Fruit fly (Drosophila melanogaster) whole organism, embryonic: ENCODE results near the gene Cad96Cb.

ENCODE experiments used
- ATbp ChIP-seq: fragments of 200-800 bp; sonication (Bioruptor generic); optimal IDR thresholded peaks from 2 replicates; lab custom pipeline; 2017; ENCODE audit warnings: missing biosample characterization, mild to moderate bottlenecking, missing genetic modification characterization, missing genetic modification reagents
- Atf3 ChIP-seq: fragments of 200-800 bp; sonication (Bioruptor generic); optimal IDR thresholded peaks from 3 replicates; lab custom pipeline; 2016; ENCODE audit warnings: missing biosample characterization, missing genetic modification characterization
- Bgb ChIP-seq: fragments of 200-800 bp; sonication (Bioruptor generic); IDR thresholded peaks from 2 replicates; pipeline ENCODE4 v1.3.6; 2022; ENCODE audit warnings: missing biosample characterization, missing genetic modification characterization; ENCODE audit not compliant: partially characterized antibody
- CG10209 ChIP-seq: fragments of 200-800 bp; sonication (Bioruptor generic); optimal IDR thresholded peaks from 3 replicates; lab custom pipeline; 2017; ENCODE audit warnings: missing biosample characterization, mild to moderate bottlenecking, missing genetic modification characterization, missing genetic modification reagents
- CG10431 ChIP-seq: fragments of 200-800 bp; sonication (Bioruptor generic); optimal IDR thresholded peaks from 3 replicates; lab custom pipeline; 2018; ENCODE audit warnings: missing biosample characterization, mild to moderate bottlenecking, missing genetic modification characterization
- CG11247 ChIP-seq: fragments of 200-800 bp; sonication (Bioruptor generic); IDR thresholded peaks from 2 replicates; pipeline ENCODE4 v1.3.6; 2022; ENCODE audit warnings: missing biosample characterization, missing genetic modification characterization
- CG11398 ChIP-seq: fragments of 200-800 bp; sonication (Bioruptor generic); optimal IDR thresholded peaks from 2 replicates; lab custom pipeline; 2016; ENCODE audit warnings: missing biosample characterization, missing genetic modification characterization
- CG11696 ChIP-seq: fragments of 200-800 bp; sonication (Bioruptor generic); IDR thresholded peaks from 2 replicates; pipeline ENCODE4 v1.3.6; 2022; ENCODE audit warnings: missing biosample characterization, missing genetic modification characterization
- CG12769 ChIP-seq: fragments of 200-800 bp; sonication (Bioruptor generic); optimal IDR thresholded peaks from 2 replicates; lab custom pipeline; 2019; ENCODE audit warnings: missing biosample characterization, mild to moderate bottlenecking, missing genetic modification characterization, moderate library complexity
- CG13296 ChIP-seq: fragments of 200-800 bp; sonication (Bioruptor generic); optimal IDR thresholded peaks from 3 replicates; lab custom pipeline; 2018; ENCODE audit warnings: missing biosample characterization, mild to moderate bottlenecking, missing genetic modification characterization
- CG15269 ChIP-seq: fragments of 200-800 bp; sonication (Bioruptor generic); optimal IDR thresholded peaks from 2 replicates; lab custom pipeline; 2018; ENCODE audit warnings: missing biosample characterization, mild to moderate bottlenecking, missing genetic modification characterization, moderate library complexity
- CG15601 ChIP-seq: fragments of 200-800 bp; sonication (Bioruptor generic); optimal IDR thresholded peaks from 3 replicates; lab custom pipeline; 2019; ENCODE audit warnings: missing biosample characterization, mild to moderate bottlenecking, missing genetic modification characterization, moderate library complexity
- CG1602 ChIP-seq: fragments of 200-800 bp; sonication (Bioruptor generic); optimal IDR thresholded peaks from 3 replicates; lab custom pipeline; 2016; ENCODE audit warnings: missing biosample characterization, missing genetic modification characterization
- CG16813 ChIP-seq: fragments of 200-800 bp; sonication (Bioruptor generic); IDR thresholded peaks from 3 replicates; pipeline ENCODE4 v1.3.6; 2022; ENCODE audit warnings: missing biosample characterization, missing genetic modification characterization; ENCODE audit not compliant: partially characterized antibody
- CG17568 ChIP-seq: fragments of 200-800 bp; sonication (Bioruptor generic); optimal IDR thresholded peaks from 2 replicates; lab custom pipeline; 2018; ENCODE audit warnings: missing biosample characterization, mild to moderate bottlenecking, missing genetic modification characterization, moderate library complexity
- CG18011 ChIP-seq: fragments of 200-800 bp; sonication (Bioruptor generic); optimal IDR thresholded peaks from 2 replicates; lab custom pipeline; 2017; ENCODE audit warnings: missing biosample characterization, missing genetic modification characterization, mild to moderate bottlenecking, moderate library complexity, missing genotype
- CG2875 ChIP-seq: fragments of 200-800 bp; sonication (Bioruptor generic); optimal IDR thresholded peaks from 2 replicates; lab custom pipeline; 2017; ENCODE audit warnings: missing biosample characterization, mild to moderate bottlenecking, missing genetic modification characterization, missing genetic modification reagents
- CG32532 ChIP-seq: fragments of 200-800 bp; sonication (Bioruptor generic); IDR thresholded peaks from 2 replicates; pipeline ENCODE4 v1.3.6; 2022; ENCODE audit warnings: missing biosample characterization, missing genetic modification characterization
- CG34376 ChIP-seq: fragments of 200-800 bp; sonication (Bioruptor generic); optimal IDR thresholded peaks from 2 replicates; lab custom pipeline; 2018; ENCODE audit warnings: missing biosample characterization, mild to moderate bottlenecking, missing genetic modification characterization
- CG4328 ChIP-seq: fragments of 200-800 bp; sonication (Bioruptor generic); optimal IDR thresholded peaks from 3 replicates; lab custom pipeline; 2017; ENCODE audit warnings: missing biosample characterization, missing genetic modification reagents, missing genetic modification characterization
- CG6654 ChIP-seq: fragments of 200-800 bp; sonication (Bioruptor generic); optimal IDR thresholded peaks from 2 replicates; lab custom pipeline; 2017; ENCODE audit warnings: missing biosample characterization, mild to moderate bottlenecking, missing genetic modification characterization
- CG7372 ChIP-seq: fragments of 200-800 bp; sonication (Bioruptor generic); IDR thresholded peaks from 2 replicates; pipeline ENCODE4 v1.3.6; 2022; ENCODE audit warnings: missing biosample characterization, missing genetic modification characterization
- HLH54F ChIP-seq: fragments of 200-800 bp; sonication (Bioruptor generic); optimal IDR thresholded peaks from 3 replicates; lab custom pipeline; 2016; ENCODE audit warnings: missing biosample characterization, missing genetic modification characterization
- Jarid2 ChIP-seq: fragments of 200-800 bp; sonication (Bioruptor generic); optimal IDR thresholded peaks from 3 replicates; lab custom pipeline; 2017; ENCODE audit warnings: mild to moderate bottlenecking, missing biosample characterization, missing genetic modification reagents, missing genetic modification characterization
- Trl ChIP-seq, 3 experiments: fragments of >200 bp in 2 of 3; fragments of 200-800 bp in 1 of 3; sonication (Bioruptor generic) in 1 of 3; optimal IDR thresholded peaks; 2 replicates in 1 of 3; 3 replicates in 2 of 3; lab custom pipeline; 2016 to 2017; ENCODE audit warnings: missing biosample characterization in 1 of 3, missing genetic modification characterization in 1 of 3
- Xbp1 ChIP-seq: fragments of 200-800 bp; sonication (Bioruptor generic); optimal IDR thresholded peaks from 3 replicates; lab custom pipeline; 2016; ENCODE audit warnings: missing biosample characterization, mild to moderate bottlenecking, missing genetic modification characterization
- bab2 ChIP-seq: fragments of 200-800 bp; sonication (Bioruptor generic); optimal IDR thresholded peaks from 2 replicates; lab custom pipeline; 2016; ENCODE audit warnings: missing biosample characterization, missing genetic modification characterization
- bbx ChIP-seq: fragments of 200-800 bp; sonication (Bioruptor generic); IDR thresholded peaks from 2 replicates; pipeline ENCODE4 v1.3.6; 2022; ENCODE audit warnings: missing biosample characterization, missing genetic modification characterization; ENCODE audit not compliant: partially characterized antibody
- chinmo ChIP-seq: fragments of 200-800 bp; sonication (Bioruptor generic); IDR thresholded peaks from 4 replicates; pipeline ENCODE4 v1.3.6; 2022; ENCODE audit warnings: missing biosample characterization, missing genetic modification characterization; ENCODE audit not compliant: partially characterized antibody
- dm ChIP-seq: fragments of 200-800 bp; sonication (Bioruptor generic); optimal IDR thresholded peaks from 3 replicates; lab custom pipeline; 2016; ENCODE audit warnings: missing biosample characterization, missing genetic modification characterization
- emc ChIP-seq: fragments of 200-800 bp; sonication (Bioruptor generic); optimal IDR thresholded peaks from 2 replicates; lab custom pipeline; 2016; ENCODE audit warnings: missing biosample characterization, missing genetic modification characterization
- kah ChIP-seq: fragments of 200-800 bp; sonication (Bioruptor generic); optimal IDR thresholded peaks from 2 replicates; lab custom pipeline; 2018; ENCODE audit warnings: missing biosample characterization, mild to moderate bottlenecking, missing genetic modification characterization
- ken ChIP-seq: fragments of 200-800 bp; sonication (Bioruptor generic); IDR thresholded peaks from 3 replicates; pipeline ENCODE4 v1.3.6; 2022; ENCODE audit warnings: missing biosample characterization, missing genetic modification characterization
- lab ChIP-seq: fragments of 200-800 bp; sonication (Bioruptor generic); optimal IDR thresholded peaks from 3 replicates; lab custom pipeline; 2017; ENCODE audit warnings: missing biosample characterization, missing genetic modification characterization, mild to moderate bottlenecking, moderate library complexity, missing genetic modification reagents
- nom ChIP-seq: fragments of 200-800 bp; sonication (Bioruptor generic); optimal IDR thresholded peaks from 2 replicates; lab custom pipeline; 2017; ENCODE audit warnings: missing biosample characterization, missing genetic modification characterization, mild to moderate bottlenecking, moderate library complexity, missing genetic modification reagents
- psq ChIP-seq: fragments of 200-800 bp; sonication (Bioruptor generic); optimal IDR thresholded peaks from 2 replicates; lab custom pipeline; 2017; ENCODE audit warnings: missing biosample characterization, missing genetic modification characterization
- sc ChIP-seq, 3 experiments: fragments of >200 bp in 2 of 3; fragments of 200-800 bp in 1 of 3; sonication (Bioruptor generic) in 1 of 3; optimal IDR thresholded peaks; 2 replicates in 2 of 3; 3 replicates in 1 of 3; lab custom pipeline; 2017; ENCODE audit warnings: mild to moderate bottlenecking in 1 of 3, missing biosample characterization in 1 of 3, missing genetic modification characterization in 1 of 3, missing genetic modification reagents in 1 of 3
- sens ChIP-seq: fragments of 200-800 bp; sonication (Bioruptor generic); peaks from one replicate; lab custom pipeline; 2016; ENCODE audit warnings: missing biosample characterization, missing genetic modification characterization
- sob ChIP-seq: fragments of 200-800 bp; sonication (Bioruptor generic); IDR thresholded peaks from 2 replicates; pipeline ENCODE4 v1.3.6; 2022; ENCODE audit warnings: missing biosample characterization, missing genetic modification characterization
- vvl ChIP-seq: fragments of 200-800 bp; sonication (Bioruptor generic); IDR thresholded peaks from 2 replicates; pipeline ENCODE4 v1.3.6; 2022; ENCODE audit warnings: missing biosample characterization, missing genetic modification characterization
- yki ChIP-seq: fragments of >200 bp; optimal IDR thresholded peaks from 3 replicates; lab custom pipeline; 2018
- z ChIP-seq: fragments of 200-800 bp; sonication (Bioruptor generic); IDR thresholded peaks from 3 replicates; pipeline ENCODE4 v1.3.6; 2022; ENCODE audit warnings: missing biosample characterization, missing genetic modification characterization
- zen2 ChIP-seq: fragments of 200-800 bp; sonication (Bioruptor generic); IDR thresholded peaks from 3 replicates; pipeline ENCODE4 v1.3.6; 2022; ENCODE audit warnings: missing biosample characterization, missing genetic modification characterization; ENCODE audit not compliant: partially characterized antibody
- zfh1 ChIP-seq: fragments of 200-800 bp; sonication (Bioruptor generic); IDR thresholded peaks from 3 replicates; pipeline ENCODE4 v1.3.6; 2022; ENCODE audit warnings: missing biosample characterization, missing genetic modification characterization

Cad96Cb gene

dm6 chr3R:25208767-25209075 is 23.4 kb downstream of the Cad96Cb start (continued):
- TF ChIP-seq CG11247 (GFP tag; lab: Robert Waterston, UW) (peak; percentile 25; the same call in 1 of the 2 replicates), psq (GFP tag; lab: Kevin White, UChicago) (no peak), sens (GFP tag; lab: Kevin White, UChicago) (peak; percentile 49)

- TF ChIP-seq yki (lab: Kevin White, UChicago): peak; percentile 66
- TF ChIP-seq CG12769: peak; percentile 93
- TF ChIP-seq CG18011: peak; percentile 46
- 0 out of 3 replicates have a peak, but pooled peaks have one; percentile 6 for TF ChIP-seq ken (GFP tag; lab: Robert Waterston, UW)
- no peak for TF ChIP-seq CG15269 (tag; lab: Kevin White, UChicago)
- peak; percentile 90 to 92 for TF ChIP-seq Trl (optimal IDR thresholded peaks at IDR 0.05; lab: Kevin White, UChicago)
- no peak for TF ChIP-seq Trl (GFP tag; optimal IDR thresholded peaks at IDR 0.05; lab: Kevin White, UChicago)
- TF ChIP-seq z (GFP tag; lab: Robert Waterston, UW): peak; percentile 67; the same call in 1 of the 3 replicates
- TF ChIP-seq CG15601 (tag; lab: Kevin White, UChicago): no peak
- no peak for TF ChIP-seq dm (GFP tag; lab: Kevin White, UChicago)
- TF ChIP-seq sc (optimal IDR thresholded peaks at IDR 0.05; lab: Kevin White, UChicago): no peak
- no peak for TF ChIP-seq sc (GFP tag; optimal IDR thresholded peaks at IDR 0.05; lab: Kevin White, UChicago)
- TF ChIP-seq sob (GFP tag; lab: Robert Waterston, UW): 0 out of 2 replicates have a peak, but pooled peaks have one; percentile 14
- no peak for TF ChIP-seq zfh1 (GFP tag; lab: Robert Waterston, UW)
- peak; percentile 53; the same call in 1 of the 2 replicates for TF ChIP-seq vvl (GFP tag; lab: Robert Waterston, UW)
- 0 out of 4 replicates have a peak, but pooled peaks have one; percentile 36 for TF ChIP-seq chinmo (GFP tag; lab: Robert Waterston, UW)
- TF ChIP-seq CG17568 (GFP tag; lab: Kevin White, UChicago): peak; percentile 4
- peak; percentile 17; the same call in 1 of the 2 replicates for TF ChIP-seq Bgb (GFP tag; lab: Robert Waterston, UW)
- TF ChIP-seq CG11696: no peak
- peak; percentile 52 for TF ChIP-seq sens (GFP tag; lab: Kevin White, UChicago)
- 0 out of 2 replicates have a peak, but pooled peaks have one; percentile 18 for TF ChIP-seq bbx (GFP tag; lab: Robert Waterston, UW)
- TF ChIP-seq CG32532 (GFP tag; lab: Robert Waterston, UW): peak; percentile 45; the same call in 1 of the 2 replicates
- peak; percentile 57 for TF ChIP-seq Jarid2 (GFP tag; lab: Kevin White, UChicago)
- peak; percentile 40; the same call in 2 of the 3 replicates for TF ChIP-seq zen2
- TF ChIP-seq CG11247 (GFP tag; lab: Robert Waterston, UW): peak; percentile 65
- TF ChIP-seq nom: peak; percentile 46
Observed at dm6 chr3R:25208042-25208766, 23.9 kb downstream of the Cad96Cb start, which contains the start of gene Cad96Ca. TSS of gene Cad96Ca (minus strand) at chr3R:25208283.

dm6 chr3R:25207405-25208003 is 24.6 kb downstream of the Cad96Cb start:
- peak; percentile 71 for TF ChIP-seq Xbp1 (GFP tag; lab: Kevin White, UChicago)
- peak; percentile 42 for TF ChIP-seq kah (GFP tag; lab: Kevin White, UChicago)
- TF ChIP-seq bab2 (GFP tag; lab: Kevin White, UChicago): peak; percentile 47
- TF ChIP-seq lab (GFP tag; lab: Kevin White, UChicago): peak; percentile 75
- peak; percentile 5 for TF ChIP-seq CG34376 (GFP tag; lab: Kevin White, UChicago)
- peak; percentile 55 for TF ChIP-seq CG1602 (GFP tag; lab: Kevin White, UChicago)
- TF ChIP-seq CG10209 (GFP tag; lab: Kevin White, UChicago): peak; percentile 72
- TF ChIP-seq CG10431 (GFP tag; lab: Kevin White, UChicago): peak; percentile 41
- peak; percentile 49 for TF ChIP-seq CG6654 (GFP tag; lab: Kevin White, UChicago)
- no peak for TF ChIP-seq CG11398 (GFP tag; lab: Kevin White, UChicago)
- peak; percentile 39 for TF ChIP-seq HLH54F (GFP tag; lab: Kevin White, UChicago)
- peak; percentile 41; the same call in 1 of the 2 replicates for TF ChIP-seq CG7372 (GFP tag; lab: Robert Waterston, UW)
- TF ChIP-seq CG16813 (GFP tag; lab: Robert Waterston, UW): no peak
- TF ChIP-seq CG13296: peak; percentile 80
- TF ChIP-seq CG2875 (GFP tag; lab: Kevin White, UChicago): peak; percentile 77
- TF ChIP-seq ATbp: peak; percentile 78
- TF ChIP-seq emc (GFP tag; lab: Kevin White, UChicago): no peak
- TF ChIP-seq Atf3 (GFP tag; lab: Kevin White, UChicago): no peak
- TF ChIP-seq CG4328 (GFP tag; lab: Kevin White, UChicago): peak; percentile 56
